Fruit fly (Drosophila melanogaster): ENCODE results near the gene mtd.

DNA sequence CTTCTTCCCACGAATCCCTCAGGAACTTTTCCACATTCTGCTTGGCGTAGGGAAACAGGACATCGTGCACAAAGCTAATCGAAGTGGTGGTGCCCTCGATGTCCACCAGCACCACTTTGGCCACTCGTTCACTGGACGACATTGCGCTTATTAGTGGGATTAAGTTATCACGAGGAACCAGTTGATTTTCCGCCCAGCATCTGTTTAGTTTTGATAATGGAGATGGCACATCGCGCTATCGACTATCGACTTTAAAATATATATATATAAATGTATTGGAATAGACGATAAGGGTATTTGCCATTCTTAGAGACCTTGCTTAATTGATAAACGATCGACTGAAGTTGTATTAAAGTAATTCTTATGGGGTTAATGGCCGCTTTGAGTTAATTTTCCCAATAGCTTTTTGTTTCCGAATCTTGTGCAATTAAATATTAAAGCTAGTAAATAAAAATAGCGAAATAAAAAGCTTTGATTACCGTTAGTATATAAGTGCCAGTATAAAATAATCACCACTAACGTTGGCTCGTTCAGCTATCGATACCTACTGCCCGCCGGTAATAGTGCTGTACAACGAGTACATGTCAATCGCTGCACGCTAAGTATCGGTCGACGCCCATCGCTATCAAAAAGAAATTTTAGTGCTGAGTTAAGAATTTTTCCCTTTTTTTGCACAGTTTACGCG is 93.6 kb downstream of the mtd start, which contains the start of the genes Enoph and Hph:
- TF ChIP-seq ttk (optimal IDR thresholded peaks at IDR 0.05) (no peak), h (optimal IDR thresholded peaks at IDR 0.05) (no peak), insv (optimal IDR thresholded peaks at IDR 0.05) (no peak), Sin3A (optimal IDR thresholded peaks at IDR 0.05) (no peak), psq (optimal IDR thresholded peaks at IDR 0.05) (no peak), Myc (optimal IDR thresholded peaks at IDR 0.05) (no peak)

All from Kc167 (cell line).